Worm (Caenorhabditis elegans) whole organism, early embryonic: ENCODE measurements around the gene C14B9.2.

ENCODE experiments used
- F13C5.2 ChIP-seq: sonication (generic microtip); optimal IDR thresholded peaks from 2 replicates; lab custom pipeline; 2017; ENCODE audit warnings: mild to moderate bottlenecking, missing genetic modification characterization, inconsistent platforms, missing compliant biosample characterization
- ama-1 ChIP-seq: fragments of 150-350 bp; optimal IDR thresholded peaks from 2 replicates; lab custom pipeline; 2014
- hnd-1 ChIP-seq: sonication (generic microtip); optimal IDR thresholded peaks from 2 replicates; lab custom pipeline; 2016; ENCODE audit warnings: missing genetic modification characterization, missing compliant biosample characterization

- TF ChIP-seq ama-1 (lab: Kevin White, UChicago) (no peak), hnd-1 (tag; lab: Kevin White, UChicago) (no peak), F13C5.2 (tag; lab: Kevin White, UChicago) (no peak)
Measured at ce11 chrIII:8161238-8161637, 27.8 kb downstream of the C14B9.2 start, which contains the start of gene inpp-5K.
